Worm (Caenorhabditis elegans): ENCODE data around the gene R01B10.3.

R01B10.3 gene

ce11 chrV:6053188-6053687 is 8.3 kb upstream of the R01B10.3 start, which contains the start of gene seip-1:
Gene seip-1 (minus strand): TSS chrV:6053238.
- TF ChIP-seq nhr-23 (tag; optimal IDR thresholded peaks at IDR 0.05) (peak; percentile 83), snpc-4 (tag; optimal IDR thresholded peaks at IDR 0.05) (peak; percentile 82), nhr-67 (tag; optimal IDR thresholded peaks at IDR 0.05) (no peak), unc-39 (tag; optimal IDR thresholded peaks at IDR 0.05) (no peak), hmg-11 (tag; optimal IDR thresholded peaks at IDR 0.05) (peak; percentile 79), fkh-2 (tag; optimal IDR thresholded peaks at IDR 0.05) (no peak), nhr-237 (tag; optimal IDR thresholded peaks at IDR 0.05) (no peak), eor-1 (tag; optimal IDR thresholded peaks at IDR 0.05) (no peak), daf-12 (tag; optimal IDR thresholded peaks at IDR 0.05) (no peak), ceh-9 (tag; optimal IDR thresholded peaks at IDR 0.05) (no peak), egl-27 (tag; optimal IDR thresholded peaks at IDR 0.05) (peak; percentile 32), lsy-12 (tag; optimal IDR thresholded peaks at IDR 0.05) (peak; percentile 25), mdl-1 (tag; optimal IDR thresholded peaks at IDR 0.05) (peak; percentile 6), nhr-43 (tag; optimal IDR thresholded peaks at IDR 0.05; ENCODE audit: poor library complexity, severe bottlenecking) (peak; percentile 6), unc-62 (GFP tag; optimal IDR thresholded peaks at IDR 0.05) (peak; percentile 30), nhr-12 (tag; optimal IDR thresholded peaks at IDR 0.05) (no peak), pqm-1 (tag; optimal IDR thresholded peaks at IDR 0.05) (peak; percentile 78), elt-2 (tag; optimal IDR thresholded peaks at IDR 0.05) (peak; percentile 79), ama-1 (optimal IDR thresholded peaks at IDR 0.05) (peak; percentile 10), lin-15B (tag; optimal IDR thresholded peaks at IDR 0.05) (peak; percentile 93), egl-5 (tag; optimal IDR thresholded peaks at IDR 0.05) (peak; percentile 41), mml-1 (tag; optimal IDR thresholded peaks at IDR 0.05) (no peak), elt-3 (tag; optimal IDR thresholded peaks at IDR 0.05) (no peak), nhr-11 (tag; optimal IDR thresholded peaks at IDR 0.05) (peak; percentile 39), nhr-76 (tag; optimal IDR thresholded peaks at IDR 0.05) (no peak), nhr-28 (tag; optimal IDR thresholded peaks at IDR 0.05) (no peak), ceh-82 (tag; optimal IDR thresholded peaks at IDR 0.05) (no peak), jun-1 (tag; optimal IDR thresholded peaks at IDR 0.05) (peak; percentile 79), tbx-2 (tag; optimal IDR thresholded peaks at IDR 0.05) (peak; percentile 27), elt-1 (tag; optimal IDR thresholded peaks at IDR 0.05) (no peak), fkh-10 (GFP tag; optimal IDR thresholded peaks at IDR 0.05) (peak; percentile 33), ztf-11 (tag; optimal IDR thresholded peaks at IDR 0.05) (no peak), aly-2 (tag; optimal IDR thresholded peaks at IDR 0.05) (no peak), R02D3.7 (tag; optimal IDR thresholded peaks at IDR 0.05) (peak; percentile 44), sea-2 (GFP tag; optimal IDR thresholded peaks at IDR 0.05) (no peak), zag-1 (tag; optimal IDR thresholded peaks at IDR 0.05) (no peak), fos-1 (tag; optimal IDR thresholded peaks at IDR 0.05) (peak; percentile 33), skn-1 (tag; optimal IDR thresholded peaks at IDR 0.05) (peak; percentile 89), lin-39 (tag; optimal IDR thresholded peaks at IDR 0.05) (peak; percentile 89), pha-4 (tag; optimal IDR thresholded peaks at IDR 0.05) (peak; percentile 90), nfya-1 (tag; optimal IDR thresholded peaks at IDR 0.05; ENCODE audit: insufficient read depth) (peak; percentile 87), nhr-25 (tag; optimal IDR thresholded peaks at IDR 0.05) (peak; percentile 55), nhr-77 (tag; optimal IDR thresholded peaks at IDR 0.05) (no peak), ceh-16 (tag; optimal IDR thresholded peaks at IDR 0.05) (no peak), ztf-4 (tag; optimal IDR thresholded peaks at IDR 0.05) (no peak), ceh-28 (tag; optimal IDR thresholded peaks at IDR 0.05) (peak; percentile 23), ZK546.5 (tag; optimal IDR thresholded peaks at IDR 0.05) (no peak)

All from whole organism, L3 larva.